Fruit fly (Drosophila melanogaster) whole organism, embryonic: ENCODE data around the gene Trs20.

ENCODE experiments used
- Awh ChIP-seq: fragments of 200-800 bp; sonication (Bioruptor generic); IDR thresholded peaks from 2 replicates; pipeline ENCODE4, ENCODE4 v1.3.6; 2022; ENCODE audit warnings: missing biosample characterization, missing genetic modification characterization
- CG10274 ChIP-seq: fragments of 200-800 bp; sonication (Bioruptor generic); optimal IDR thresholded peaks from 3 replicates; lab custom pipeline; 2017; ENCODE audit warnings: missing biosample characterization, mild to moderate bottlenecking, missing genetic modification characterization
- CG11723 ChIP-seq: fragments of 200-800 bp; sonication (Bioruptor generic); optimal IDR thresholded peaks from 2 replicates; lab custom pipeline; 2017; ENCODE audit warnings: missing biosample characterization, mild to moderate bottlenecking, missing genetic modification characterization
- CG12299 ChIP-seq: fragments of 200-800 bp; sonication (Bioruptor generic); optimal IDR thresholded peaks from 2 replicates; lab custom pipeline; 2018; ENCODE audit warnings: missing biosample characterization, mild to moderate bottlenecking, missing genetic modification characterization
- CG12942 ChIP-seq: fragments of 200-800 bp; sonication (Bioruptor generic); optimal IDR thresholded peaks from 3 replicates; lab custom pipeline; 2016; ENCODE audit warnings: missing biosample characterization, missing genetic modification characterization
- CG14860 ChIP-seq: fragments of 200-800 bp; sonication (Bioruptor generic); IDR thresholded peaks from 3 replicates; pipeline ENCODE4 v1.3.6; 2022; ENCODE audit warnings: missing biosample characterization, missing genetic modification characterization; ENCODE audit not compliant: partially characterized antibody
- CG16813 ChIP-seq: fragments of 200-800 bp; sonication (Bioruptor generic); IDR thresholded peaks from 3 replicates; pipeline ENCODE4 v1.3.6; 2022; ENCODE audit warnings: missing biosample characterization, missing genetic modification characterization; ENCODE audit not compliant: partially characterized antibody
- CG30431 ChIP-seq: fragments of 200-800 bp; sonication (Bioruptor generic); optimal IDR thresholded peaks from 2 replicates; lab custom pipeline; 2017; ENCODE audit warnings: missing biosample characterization, missing genetic modification characterization
- CG31365 ChIP-seq: fragments of 200-800 bp; sonication (Bioruptor generic); optimal IDR thresholded peaks from 2 replicates; lab custom pipeline; 2018; ENCODE audit warnings: missing biosample characterization, mild to moderate bottlenecking, missing genetic modification characterization
- CG3995 ChIP-seq: fragments of 200-800 bp; sonication (Bioruptor generic); optimal IDR thresholded peaks from 3 replicates; lab custom pipeline; 2016; ENCODE audit warnings: missing biosample characterization, missing genetic modification characterization
- CG4328 ChIP-seq: fragments of 200-800 bp; sonication (Bioruptor generic); optimal IDR thresholded peaks from 3 replicates; lab custom pipeline; 2017; ENCODE audit warnings: missing biosample characterization, missing genetic modification reagents, missing genetic modification characterization
- CG43689 ChIP-seq: fragments of 200-800 bp; sonication (Bioruptor generic); IDR thresholded peaks from 2 replicates; pipeline ENCODE4 v1.3.6; 2022; ENCODE audit warnings: missing biosample characterization, missing genetic modification characterization
- CG4424 ChIP-seq: fragments of 200-800 bp; sonication (Bioruptor generic); optimal IDR thresholded peaks from 3 replicates; lab custom pipeline; 2016; ENCODE audit warnings: missing biosample characterization, missing genetic modification characterization
- CG6813 ChIP-seq: fragments of 200-800 bp; sonication (Bioruptor generic); optimal IDR thresholded peaks from 2 replicates; lab custom pipeline; 2017; ENCODE audit warnings: missing biosample characterization, missing genetic modification characterization, mild to moderate bottlenecking, moderate library complexity, missing genetic modification reagents
- CG7271 ChIP-seq: fragments of 200-800 bp; sonication (Bioruptor generic); optimal IDR thresholded peaks from 2 replicates; lab custom pipeline; 2018; ENCODE audit warnings: missing biosample characterization, mild to moderate bottlenecking, missing genetic modification characterization, moderate library complexity
- CG7745 ChIP-seq: fragments of 200-800 bp; sonication (Bioruptor generic); optimal IDR thresholded peaks from 2 replicates; lab custom pipeline; 2018; ENCODE audit warnings: missing biosample characterization, mild to moderate bottlenecking, missing genetic modification characterization, moderate library complexity
- CG7839 ChIP-seq: fragments of 200-800 bp; sonication (Bioruptor generic); optimal IDR thresholded peaks from 3 replicates; lab custom pipeline; 2018; ENCODE audit warnings: missing biosample characterization, mild to moderate bottlenecking, missing genetic modification characterization, moderate library complexity
- CG7928 ChIP-seq: fragments of 200-800 bp; sonication (Bioruptor generic); optimal IDR thresholded peaks from 2 replicates; lab custom pipeline; 2017; ENCODE audit warnings: missing biosample characterization, mild to moderate bottlenecking, missing genetic modification characterization
- CG8290 ChIP-seq, 3 experiments: fragments of 200-800 bp; sonication (Bioruptor generic); optimal IDR thresholded peaks; 2 replicates each; lab custom pipeline; 2016 to 2019; ENCODE audit warnings: missing biosample characterization in 3 of 3, missing genetic modification characterization in 3 of 3, mild to moderate bottlenecking in 2 of 3, moderate library complexity in 1 of 3
- CG8388 ChIP-seq: fragments of 200-800 bp; sonication (Bioruptor generic); optimal IDR thresholded peaks from 2 replicates; lab custom pipeline; 2019; ENCODE audit warnings: missing biosample characterization, mild to moderate bottlenecking, missing genetic modification characterization, moderate library complexity
- CG8944 ChIP-seq: fragments of 200-800 bp; sonication (Bioruptor generic); optimal IDR thresholded peaks from 3 replicates; lab custom pipeline; 2016; ENCODE audit warnings: missing biosample characterization, missing genetic modification characterization
- CG9797 ChIP-seq: fragments of 200-800 bp; sonication (Bioruptor generic); optimal IDR thresholded peaks from 3 replicates; lab custom pipeline; 2018; ENCODE audit warnings: missing biosample characterization, mild to moderate bottlenecking, missing genetic modification characterization
- CrebB ChIP-seq: fragments of 200-800 bp; sonication (Bioruptor generic); optimal IDR thresholded peaks from 3 replicates; lab custom pipeline; 2018; ENCODE audit warnings: missing biosample characterization, mild to moderate bottlenecking, missing genetic modification characterization
- Dbx ChIP-seq: fragments of 200-800 bp; sonication (Bioruptor generic); IDR thresholded peaks from 3 replicates; pipeline ENCODE4 v1.3.6; 2022; ENCODE audit warnings: missing biosample characterization, missing genetic modification characterization
- Dek ChIP-seq: fragments of 200-800 bp; sonication (Bioruptor generic); optimal IDR thresholded peaks from 3 replicates; lab custom pipeline; 2019; ENCODE audit warnings: missing biosample characterization, mild to moderate bottlenecking, missing genetic modification characterization, moderate library complexity
- E2f1 ChIP-seq: fragments of 200-800 bp; sonication (Bioruptor generic); IDR thresholded peaks from 2 replicates; pipeline ENCODE4 v1.3.6; 2022; ENCODE audit warnings: missing biosample characterization, missing genetic modification characterization
- ERR ChIP-seq: fragments of 200-800 bp; sonication (Bioruptor generic); optimal IDR thresholded peaks from 2 replicates; lab custom pipeline; 2016; ENCODE audit warnings: missing biosample characterization, missing genetic modification characterization
- Eip74EF ChIP-seq, 2 experiments: fragments of 200-800 bp in 1 of 2; fragments of >200 bp in 1 of 2; sonication (Bioruptor generic) in 1 of 2; optimal IDR thresholded peaks; 2 replicates each; lab custom pipeline; 2017 to 2019; ENCODE audit warnings: missing biosample characterization in 2 of 2, missing genetic modification characterization in 2 of 2, mild to moderate bottlenecking in 1 of 2, moderate library complexity in 1 of 2
- HLH3B ChIP-seq: fragments of 200-800 bp; sonication (Bioruptor generic); IDR thresholded peaks from 2 replicates; pipeline ENCODE4 v1.3.6; 2022; ENCODE audit warnings: missing biosample characterization, missing genetic modification characterization
- HLHmδ ChIP-seq: fragments of 200-800 bp; sonication (Bioruptor generic); optimal IDR thresholded peaks from 2 replicates; lab custom pipeline; 2018; ENCODE audit warnings: missing biosample characterization, mild to moderate bottlenecking, missing genetic modification characterization, moderate library complexity
- Lpt ChIP-seq: fragments of >200 bp; optimal IDR thresholded peaks from 2 replicates; lab custom pipeline; 2018; ENCODE audit warnings: missing biosample characterization, missing genetic modification characterization
- Mad ChIP-seq: fragments of 200-800 bp; sonication (Bioruptor generic); optimal IDR thresholded peaks from 2 replicates; lab custom pipeline; 2016; ENCODE audit warnings: missing biosample characterization, missing genetic modification characterization
- Meics ChIP-seq: fragments of 200-800 bp; sonication (Bioruptor generic); optimal IDR thresholded peaks from 2 replicates; lab custom pipeline; 2017; ENCODE audit warnings: missing biosample characterization, mild to moderate bottlenecking, missing genetic modification characterization
- Mrtf ChIP-seq: fragments of 200-800 bp; sonication (Bioruptor generic); IDR thresholded peaks from 3 replicates; pipeline ENCODE4 v1.3.6; 2022; ENCODE audit warnings: missing biosample characterization, missing genetic modification characterization
- Myb ChIP-seq: fragments of 200-800 bp; sonication (Bioruptor generic); optimal IDR thresholded peaks from 2 replicates; lab custom pipeline; 2016; ENCODE audit warnings: missing biosample characterization, missing genetic modification characterization
- Optix ChIP-seq: fragments of 200-800 bp; sonication (Bioruptor generic); IDR thresholded peaks from 3 replicates; pipeline ENCODE4 v1.3.6; 2022; ENCODE audit warnings: missing biosample characterization, missing genetic modification characterization
- Sry-β ChIP-seq: fragments of 200-800 bp; sonication (Bioruptor generic); optimal IDR thresholded peaks from 2 replicates; lab custom pipeline; 2018; ENCODE audit warnings: missing biosample characterization, mild to moderate bottlenecking, missing genetic modification characterization, moderate library complexity
- Ssrp ChIP-seq: fragments of 200-800 bp; sonication (Bioruptor generic); optimal IDR thresholded peaks from 2 replicates; lab custom pipeline; 2018; ENCODE audit warnings: missing biosample characterization, mild to moderate bottlenecking, missing genetic modification characterization, moderate library complexity
- bcd ChIP-seq: fragments of 200-800 bp; sonication (Bioruptor generic); optimal IDR thresholded peaks from 2 replicates; lab custom pipeline; 2017; ENCODE audit warnings: missing biosample characterization, mild to moderate bottlenecking, missing genetic modification characterization
- da ChIP-seq: fragments of 200-800 bp; sonication (Bioruptor generic); optimal IDR thresholded peaks from 2 replicates; lab custom pipeline; 2016; ENCODE audit warnings: missing biosample characterization, missing genetic modification characterization
- disco-r ChIP-seq: fragments of 200-800 bp; sonication (Bioruptor generic); optimal IDR thresholded peaks from 2 replicates; lab custom pipeline; 2016; ENCODE audit warnings: missing biosample characterization, missing genetic modification characterization
- esg ChIP-seq: fragments of 200-800 bp; sonication (Bioruptor generic); conservative IDR thresholded peaks from 2 replicates; pipeline ENCODE4 v1.3.6; 2022; ENCODE audit warnings: missing biosample characterization, missing genetic modification characterization
- ind ChIP-seq: fragments of 200-800 bp; sonication (Bioruptor generic); optimal IDR thresholded peaks from 3 replicates; lab custom pipeline; 2016; ENCODE audit warnings: missing biosample characterization, missing genetic modification characterization
- inv ChIP-seq: fragments of 200-800 bp; sonication (Bioruptor generic); IDR thresholded peaks from 2 replicates; pipeline ENCODE4 v1.3.6; 2022; ENCODE audit warnings: missing biosample characterization, missing genetic modification characterization; ENCODE audit not compliant: partially characterized antibody
- pita ChIP-seq: fragments of 200-800 bp; sonication (Bioruptor generic); optimal IDR thresholded peaks from 2 replicates; lab custom pipeline; 2017; ENCODE audit warnings: missing biosample characterization, mild to moderate bottlenecking, missing genetic modification characterization
- pnt ChIP-seq: fragments of 200-800 bp; sonication (Bioruptor generic); optimal IDR thresholded peaks from 3 replicates; lab custom pipeline; 2016; ENCODE audit warnings: missing biosample characterization, missing genetic modification characterization
- sd ChIP-seq: fragments of 200-800 bp; sonication (Bioruptor generic); optimal IDR thresholded peaks from 3 replicates; lab custom pipeline; 2018; ENCODE audit warnings: missing biosample characterization, mild to moderate bottlenecking, missing genetic modification characterization, moderate library complexity
- unpg ChIP-seq: fragments of 200-800 bp; sonication (Bioruptor generic); optimal IDR thresholded peaks from 3 replicates; lab custom pipeline; 2018; ENCODE audit warnings: missing biosample characterization, mild to moderate bottlenecking, missing genetic modification characterization, moderate library complexity

The Trs20 gene

dm6 chr3L:16161847-16162556 lies 30.6 kb upstream of the Trs20 start (continued):
- peak; percentile 33; the same call in 1 of the 3 replicates for TF ChIP-seq Mrtf
- peak; percentile 62; the same call in 2 of the 3 replicates for TF ChIP-seq Dbx (GFP tag; lab: Robert Waterston, UW)
- no peak for TF ChIP-seq da (GFP tag; lab: Kevin White, UChicago)
- peak; percentile 63 for TF ChIP-seq bcd (GFP tag; lab: Kevin White, UChicago)
- peak; percentile 33 for TF ChIP-seq CG8944 (GFP tag; lab: Kevin White, UChicago)
- TF ChIP-seq Meics: peak; percentile 83
- TF ChIP-seq CG43689 (GFP tag; lab: Robert Waterston, UW): no peak
- TF ChIP-seq inv (GFP tag; lab: Robert Waterston, UW): no peak
- no peak for TF ChIP-seq Lpt
- peak; percentile 59 for TF ChIP-seq Ssrp (tag; lab: Kevin White, UChicago)
- no peak for TF ChIP-seq Sry-β (GFP tag; lab: Kevin White, UChicago)
- TF ChIP-seq sd: peak; percentile 49
- no peak for TF ChIP-seq Awh (GFP tag; lab: Robert Waterston, UW)
- TF ChIP-seq CG7271: no peak
- peak; percentile 67 for TF ChIP-seq unpg
- TF ChIP-seq CG6813 (GFP tag; lab: Kevin White, UChicago): peak; percentile 69
- TF ChIP-seq E2f1: peak; percentile 41
- TF ChIP-seq CrebB (tag; lab: Kevin White, UChicago): peak; percentile 23
- peak; percentile 69 for TF ChIP-seq CG4424 (GFP tag; lab: Kevin White, UChicago)
- no peak for TF ChIP-seq Optix (GFP tag; lab: Robert Waterston, UW)
- peak; percentile 60 for TF ChIP-seq CG8388 (GFP tag; lab: Kevin White, UChicago)
- TF ChIP-seq pita (GFP tag; lab: Kevin White, UChicago): no peak
- no peak for TF ChIP-seq CG9797 (GFP tag; lab: Kevin White, UChicago)
- TF ChIP-seq CG11723 (GFP tag; lab: Kevin White, UChicago): peak; percentile 55
- peak; percentile 52 for TF ChIP-seq pnt (GFP tag; lab: Kevin White, UChicago)
- TF ChIP-seq HLH3B (GFP tag; lab: Robert Waterston, UW): peak; percentile 66
- peak; percentile 34 for TF ChIP-seq CG30431 (GFP tag; lab: Kevin White, UChicago)
- TF ChIP-seq Dek (tag; lab: Kevin White, UChicago): peak; percentile 68
- no peak for TF ChIP-seq CG7745 (tag; lab: Kevin White, UChicago)
- TF ChIP-seq CG16813 (GFP tag; lab: Robert Waterston, UW): no peak
- peak; percentile 68 for TF ChIP-seq CG10274
- peak; percentile 59 for TF ChIP-seq esg (GFP tag; lab: Robert Waterston, UW)
- peak in 1 of 2 experiments; percentile 57 for TF ChIP-seq Eip74EF (GFP tag; optimal IDR thresholded peaks at IDR 0.05; lab: Kevin White, UChicago)
- peak; percentile 32 for TF ChIP-seq CG12942
- no peak for TF ChIP-seq HLHmδ
- TF ChIP-seq CG7928 (GFP tag; lab: Kevin White, UChicago): peak; percentile 14
- TF ChIP-seq ind (GFP tag; lab: Kevin White, UChicago): peak; percentile 68
- TF ChIP-seq Mad (GFP tag; lab: Kevin White, UChicago): peak; percentile 23
- peak; percentile 53 for TF ChIP-seq CG12299 (tag; lab: Kevin White, UChicago)
- peak; percentile 85 for TF ChIP-seq CG7839 (tag; lab: Kevin White, UChicago)
- TF ChIP-seq CG4328: peak; percentile 43
- TF ChIP-seq disco-r (GFP tag; lab: Kevin White, UChicago): no peak
- peak; percentile 21 for TF ChIP-seq ERR (GFP tag; lab: Kevin White, UChicago)
- peak; percentile 32 for TF ChIP-seq CG8290 (GFP tag; optimal IDR thresholded peaks at IDR 0.05; lab: Kevin White, UChicago)
- TF ChIP-seq CG8290 (tag; optimal IDR thresholded peaks at IDR 0.05; lab: Kevin White, UChicago): no peak
- TF ChIP-seq CG14860 (GFP tag; lab: Robert Waterston, UW): no peak
- peak; percentile 64 for TF ChIP-seq Myb (GFP tag; lab: Kevin White, UChicago)
- peak; percentile 6 for TF ChIP-seq CG31365
- TF ChIP-seq CG3995 (GFP tag; lab: Kevin White, UChicago): peak; percentile 40
